Worm (Caenorhabditis elegans) whole organism, early embryonic: ENCODE measurements around the gene flap-1.

Experiments used
- B0310.2 ChIP-seq: sonication (generic microtip); optimal IDR thresholded peaks from 2 replicates; lab custom pipeline; 2016; ENCODE audit warnings: mild to moderate bottlenecking, missing genetic modification characterization, missing compliant biosample characterization
- ama-1 ChIP-seq: fragments of 150-350 bp; optimal IDR thresholded peaks from 2 replicates; lab custom pipeline; 2014
- ceh-13 ChIP-seq: fragments of 200-800 bp; sonication (Bioruptor generic); optimal IDR thresholded peaks from 2 replicates; lab custom pipeline; 2018; ENCODE audit warnings: mild to moderate bottlenecking, missing genetic modification characterization, missing compliant biosample characterization
- hnd-1 ChIP-seq: sonication (generic microtip); optimal IDR thresholded peaks from 2 replicates; lab custom pipeline; 2016; ENCODE audit warnings: missing genetic modification characterization, missing compliant biosample characterization

DNA sequence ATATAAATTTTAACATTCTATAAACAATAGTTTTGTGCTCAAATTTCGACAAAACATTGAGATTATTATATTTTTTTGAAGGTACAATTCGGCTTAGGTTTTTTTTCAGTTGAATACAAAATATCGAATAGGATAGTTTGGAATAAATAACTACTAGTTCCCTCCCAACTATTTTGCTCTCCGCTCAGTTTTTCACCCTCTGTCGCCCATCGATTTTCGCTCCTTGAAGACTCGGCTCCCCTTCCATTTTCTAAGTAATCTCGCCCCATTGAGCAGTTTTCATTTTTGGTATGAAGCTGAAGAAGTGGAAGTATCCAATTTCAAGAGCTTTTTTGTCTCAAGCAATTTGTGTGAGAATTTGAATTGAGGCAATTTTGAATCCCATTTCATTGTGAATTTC, 45.1 kb upstream of the flap-1 start, which contains the start of gene F31E3.2:
- TF ChIP-seq ama-1 (lab: Kevin White, UChicago) (no peak), hnd-1 (tag; lab: Kevin White, UChicago) (no peak), B0310.2 (tag; lab: Kevin White, UChicago) (no peak), ceh-13 (GFP tag; lab: Kevin White, UChicago) (no peak)
